Worm (Caenorhabditis elegans) whole organism, midembryonic: Measurements from ENCODE around the gene flp-9.

Experiments used
- T22C8.4 ChIP-seq: fragments of 200-800 bp; sonication (Bioruptor generic); IDR thresholded peaks from 2 replicates; pipeline ENCODE4 v1.3.6; 2022; ENCODE audit warnings: missing genetic modification characterization, missing compliant biosample characterization
- cog-1 ChIP-seq: sonication (generic microtip); optimal IDR thresholded peaks from 2 replicates; lab custom pipeline; 2016; ENCODE audit warnings: missing genetic modification characterization, missing compliant biosample characterization
- flt-1 ChIP-seq: fragments of 200-800 bp; sonication (Bioruptor generic); IDR thresholded peaks from 2 replicates; pipeline ENCODE4 v1.3.6; 2022; ENCODE audit warnings: missing genetic modification characterization, missing compliant biosample characterization
- klf-2 ChIP-seq: fragments of 200-800 bp; sonication (Bioruptor generic); conservative IDR thresholded peaks from 2 replicates; pipeline ENCODE4 v1.3.6; 2022; ENCODE audit warnings: missing genetic modification reagents, missing genetic modification characterization, missing compliant biosample characterization
- ref-1 ChIP-seq: fragments of 200-800 bp; sonication (Bioruptor generic); conservative IDR thresholded peaks from 2 replicates; pipeline ENCODE4 v1.3.6; 2022; ENCODE audit warnings: missing genetic modification reagents, missing genetic modification characterization, missing compliant biosample characterization
- tab-1 ChIP-seq: fragments of 200-800 bp; sonication (Bioruptor generic); IDR thresholded peaks from 2 replicates; pipeline ENCODE4 v1.3.6; 2022; ENCODE audit warnings: missing genetic modification characterization, missing compliant biosample characterization
- ztf-23 ChIP-seq: fragments of 200-800 bp; sonication (Bioruptor generic); IDR thresholded peaks from 2 replicates; pipeline ENCODE4 v1.3.6; 2022; ENCODE audit warnings: missing genetic modification reagents, missing genetic modification characterization, missing compliant biosample characterization
- ztf-29 ChIP-seq: fragments of 200-800 bp; sonication (Bioruptor generic); IDR thresholded peaks from 2 replicates; pipeline ENCODE4 v1.3.6; 2022; ENCODE audit warnings: missing genetic modification reagents, missing genetic modification characterization, missing compliant biosample characterization

DNA sequence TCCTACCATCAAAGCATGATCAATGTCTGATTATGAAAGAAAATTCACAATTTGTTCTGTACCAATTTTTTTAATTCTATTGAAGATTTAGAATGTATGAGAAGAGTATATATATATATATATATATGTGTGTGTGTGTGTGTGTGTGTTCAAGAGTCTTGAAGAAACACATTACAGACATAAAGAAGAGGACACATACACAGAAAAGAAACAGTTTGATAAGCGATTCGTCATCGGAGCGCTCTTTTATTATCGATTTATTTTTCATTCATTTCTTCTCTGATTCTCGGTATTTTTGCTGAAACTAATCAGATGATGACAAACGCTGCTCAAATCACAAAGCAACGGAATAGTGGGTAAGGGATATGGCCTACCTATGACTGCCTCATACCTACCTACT lies 36.3 kb upstream of the flp-9 start, which contains the start of gene pin-2:
- TF ChIP-seq ref-1 = no peak
- TF ChIP-seq cog-1 (tag; lab: Kevin White, UChicago) = no peak
- no peak for TF ChIP-seq T22C8.4 (GFP tag; lab: Robert Waterston, UW)
- no peak for TF ChIP-seq flt-1 (GFP tag; lab: Robert Waterston, UW)
- no peak for TF ChIP-seq klf-2 (GFP tag; lab: Robert Waterston, UW)
- no peak for TF ChIP-seq ztf-29 (GFP tag; lab: Robert Waterston, UW)
- TF ChIP-seq tab-1 (GFP tag; lab: Robert Waterston, UW) = no peak
- TF ChIP-seq ztf-23 = no peak
